Worm (Caenorhabditis elegans): ENCODE data around the gene spp-29.
A peak's percentile ranks its signal among the peaks of the same experiment; 100 is the strongest.
"Not testable (repeated sequence)": the region's sequence is repeated elsewhere in the genome, so short reads cannot be mapped to it uniquely, and the experiment has no call there.

spp-29 gene

ce11 chrV:17695802-17696201 is 851 bp downstream of the spp-29 start, which contains the start of gene Y26G10.1:
TSS of gene Y26G10.1 (minus strand) at chrV:17695902.
- TF ChIP-seq lin-39 (tag; optimal IDR thresholded peaks at IDR 0.05), result no peak
- TF ChIP-seq F10B5.3 (tag; optimal IDR thresholded peaks at IDR 0.05), result no peak
- TF ChIP-seq dmd-8 (GFP tag; IDR thresholded peaks at IDR 0.05), result no peak
- TF ChIP-seq jun-1 (tag; optimal IDR thresholded peaks at IDR 0.05), result no peak
- no peak for TF ChIP-seq lin-15B (tag; optimal IDR thresholded peaks at IDR 0.05)
- no peak for TF ChIP-seq dpl-1 (GFP tag; optimal IDR thresholded peaks at IDR 0.05)
- no peak for TF ChIP-seq lin-29 (GFP tag; IDR thresholded peaks at IDR 0.05)
- no peak for TF ChIP-seq Y105C5A.15 (GFP tag; IDR thresholded peaks at IDR 0.05)
- no peak for TF ChIP-seq nhr-77 (tag; optimal IDR thresholded peaks at IDR 0.05)
- TF ChIP-seq fos-1 (tag; optimal IDR thresholded peaks at IDR 0.05), result no peak
- TF ChIP-seq daf-12 (tag; optimal IDR thresholded peaks at IDR 0.05), result no peak
- TF ChIP-seq snpc-1.2 (GFP tag; IDR thresholded peaks at IDR 0.05), result no peak
- TF ChIP-seq madf-5 (GFP tag; IDR thresholded peaks at IDR 0.05), result no peak
- no peak for TF ChIP-seq hif-1 (tag; optimal IDR thresholded peaks at IDR 0.05)
- TF ChIP-seq nhr-41 (GFP tag; IDR thresholded peaks at IDR 0.05), result no peak
- TF ChIP-seq aha-1 (tag), result no peak
- TF ChIP-seq hlh-30 (tag; optimal IDR thresholded peaks at IDR 0.05; ENCODE audit: insufficient read depth), result no peak
- no peak for TF ChIP-seq unc-39 (tag; optimal IDR thresholded peaks at IDR 0.05)
- TF ChIP-seq nhr-111 (GFP tag; optimal IDR thresholded peaks at IDR 0.05), result no peak

ce11 chrV:17694260-17694659 is 2.4 kb downstream of the spp-29 start:
- TF ChIP-seq fos-1 (tag; optimal IDR thresholded peaks at IDR 0.05) (no peak), nhr-48 (tag; optimal IDR thresholded peaks at IDR 0.05) (no peak), unc-62 (GFP tag; optimal IDR thresholded peaks at IDR 0.05 in 1 of 2) (no peak), unc-62 (tag; optimal IDR thresholded peaks at IDR 0.05) (no peak), pqm-1 (tag; optimal IDR thresholded peaks at IDR 0.05) (peak; percentile 75), nhr-77 (tag; optimal IDR thresholded peaks at IDR 0.05) (no peak), ceh-28 (tag; optimal IDR thresholded peaks at IDR 0.05) (no peak), spr-1 (tag; optimal IDR thresholded peaks at IDR 0.05) (no peak)

ce11 chrV:17690922-17691321 is 5.7 kb downstream of the spp-29 start, which contains the start of gene F59A1.13:
TSS of gene F59A1.13 (minus strand) at chrV:17691022.
- no peak for TF ChIP-seq lim-7 (GFP tag; IDR thresholded peaks at IDR 0.05)
- TF ChIP-seq tra-1 (GFP tag; IDR thresholded peaks at IDR 0.05), result no peak
- no peak for TF ChIP-seq attf-4 (tag; optimal IDR thresholded peaks at IDR 0.05)
- TF ChIP-seq aly-2 (tag; optimal IDR thresholded peaks at IDR 0.05), result no peak
- no peak for TF ChIP-seq ceh-62 (tag; optimal IDR thresholded peaks at IDR 0.05)
- TF ChIP-seq lin-15B (tag; optimal IDR thresholded peaks at IDR 0.05), result no peak
- no peak for TF ChIP-seq daf-12 (tag; optimal IDR thresholded peaks at IDR 0.05)
- TF ChIP-seq zfp-3 (GFP tag; conservative IDR thresholded peaks at IDR 0.05), result no peak
- no peak for TF ChIP-seq madf-5 (GFP tag; IDR thresholded peaks at IDR 0.05)
- no peak for TF ChIP-seq lin-38 (GFP tag; IDR thresholded peaks at IDR 0.05)
- TF ChIP-seq fos-1 (tag; optimal IDR thresholded peaks at IDR 0.05), result no peak
- no peak for TF ChIP-seq set-16 (GFP tag; IDR thresholded peaks at IDR 0.05)
- TF ChIP-seq ceh-20 (GFP tag; IDR thresholded peaks at IDR 0.05), result no peak
- no peak for TF ChIP-seq zip-11 (GFP tag; IDR thresholded peaks at IDR 0.05)
- TF ChIP-seq dpl-1 (GFP tag; optimal IDR thresholded peaks at IDR 0.05), result no peak
- no peak for TF ChIP-seq F26F4.8 (GFP tag; conservative IDR thresholded peaks at IDR 0.05)
- no peak for TF ChIP-seq spr-3 (GFP tag; optimal IDR thresholded peaks at IDR 0.05)
- no peak for TF ChIP-seq snpc-1.2 (GFP tag; IDR thresholded peaks at IDR 0.05)
- TF ChIP-seq skn-1 (tag; optimal IDR thresholded peaks at IDR 0.05), result no peak

ce11 chrV:17687398-17687797 is 9.3 kb downstream of the spp-29 start:
- TF ChIP-seq madf-5 (GFP tag; IDR thresholded peaks at IDR 0.05), result peak in 1 of 2 experiments; percentile 43; a peak in 1 of 4 replicates
- TF ChIP-seq lin-38 (GFP tag; IDR thresholded peaks at IDR 0.05), result peak; percentile 31; the same call in 1 of the 2 replicates
- 0 out of 2 replicates have a peak, but pooled peaks have one; percentile 30 for TF ChIP-seq egl-43 (GFP tag; IDR thresholded peaks at IDR 0.05)
- TF ChIP-seq lim-7 (GFP tag; IDR thresholded peaks at IDR 0.05), result peak; percentile 75
- peak; percentile 32; the same call in 1 of the 2 replicates for TF ChIP-seq snpc-1.2 (GFP tag; IDR thresholded peaks at IDR 0.05)
- peak; percentile 62 for TF ChIP-seq vab-7 (GFP tag; IDR thresholded peaks at IDR 0.05)
- 0 out of 2 replicates have a peak, but pooled peaks have one; percentile 15 for TF ChIP-seq pha-4 (GFP tag; IDR thresholded peaks at IDR 0.05)
- not testable (repeated sequence) for TF ChIP-seq pha-4 (tag; optimal IDR thresholded peaks at IDR 0.05)
- TF ChIP-seq nhr-41 (GFP tag; IDR thresholded peaks at IDR 0.05), result 0 out of 2 replicates have a peak, but pooled peaks have one; percentile 26

All from whole organism, L4 larva.